Fruit fly (Drosophila melanogaster) whole organism, prepupa: ENCODE measurements around the gene CG43672.

Source experiments
- Blimp-1 ChIP-seq: fragments of 200-800 bp; sonication (Bioruptor generic); optimal IDR thresholded peaks from 3 replicates; lab custom pipeline; 2017; ENCODE audit warnings: missing biosample characterization, missing genetic modification characterization, mild to moderate bottlenecking, moderate library complexity, missing genetic modification reagents
- CG32006 ChIP-seq: fragments of 200-800 bp; sonication (Bioruptor generic); optimal IDR thresholded peaks from 3 replicates; lab custom pipeline; 2017; ENCODE audit warnings: missing biosample characterization, mild to moderate bottlenecking, missing genetic modification characterization
- CG6808 ChIP-seq: fragments of 200-800 bp; sonication (Bioruptor generic); optimal IDR thresholded peaks from 3 replicates; lab custom pipeline; 2017; ENCODE audit warnings: missing biosample characterization, missing genetic modification characterization, mild to moderate bottlenecking, moderate library complexity, missing genetic modification reagents
- CG9139 ChIP-seq: fragments of 200-800 bp; sonication (Bioruptor generic); optimal IDR thresholded peaks from 3 replicates; lab custom pipeline; 2017; ENCODE audit warnings: missing biosample characterization, mild to moderate bottlenecking, missing genetic modification characterization
- Eip78C ChIP-seq: fragments of 200-800 bp; sonication (Bioruptor generic); peaks from one replicate; lab custom pipeline; 2016; ENCODE audit warnings: missing biosample characterization, missing genetic modification characterization
- Hr39 ChIP-seq: fragments of 200-800 bp; sonication (Bioruptor generic); optimal IDR thresholded peaks from 2 replicates; lab custom pipeline; 2016; ENCODE audit warnings: missing biosample characterization, missing genetic modification characterization
- ss ChIP-seq, 2 experiments: fragments of 200-800 bp; sonication (Bioruptor generic); optimal IDR thresholded peaks; 2 replicates in 1 of 2; 3 replicates in 1 of 2; lab custom pipeline; 2017 to 2018; ENCODE audit warnings: mild to moderate bottlenecking in 2 of 2, missing biosample characterization in 2 of 2, missing genetic modification characterization in 2 of 2, moderate library complexity in 1 of 2
- topi ChIP-seq: fragments of 200-800 bp; sonication (Bioruptor generic); optimal IDR thresholded peaks from 3 replicates; lab custom pipeline; 2016; ENCODE audit warnings: missing biosample characterization, missing genetic modification characterization

- TF ChIP-seq Eip78C (GFP tag; lab: Kevin White, UChicago), result no peak
- no peak for TF ChIP-seq Blimp-1 (GFP tag; lab: Kevin White, UChicago)
- no peak for TF ChIP-seq Hr39
- no peak for TF ChIP-seq CG9139 (GFP tag; lab: Kevin White, UChicago)
- TF ChIP-seq CG32006, result no peak
- no peak for TF ChIP-seq topi (GFP tag; lab: Kevin White, UChicago)
- no peak for TF ChIP-seq CG6808
- TF ChIP-seq ss (GFP tag; optimal IDR thresholded peaks at IDR 0.05; lab: Kevin White, UChicago), result no peak
These were observed 26.0 kb upstream of the CG43672 start for dm6 chrX:15746682-15747196.
